Worm (Caenorhabditis elegans): ENCODE data around the gene C06A6.7.

DNA sequence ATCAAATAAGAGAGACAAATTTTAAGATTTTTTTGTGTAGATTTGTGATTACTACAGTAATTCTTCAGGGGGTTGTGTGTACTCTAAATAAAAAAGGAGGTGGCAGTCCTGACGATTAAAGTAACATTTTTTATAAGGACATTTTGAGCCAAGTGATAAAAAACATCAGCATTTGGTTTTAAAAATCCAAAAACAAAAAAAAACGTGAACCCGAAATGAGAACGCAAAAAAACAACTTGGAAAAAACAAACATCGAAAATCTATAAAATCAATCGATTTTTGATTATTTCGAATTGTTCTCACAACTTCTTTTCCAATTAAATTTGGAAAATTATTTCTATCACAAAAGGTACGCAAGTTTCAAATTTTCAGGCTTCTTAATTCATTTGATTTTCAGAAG, 32.1 kb upstream of the C06A6.7 start, which contains the start of gene T06C10.3:
- TF ChIP-seq ztf-29 (GFP tag; IDR thresholded peaks at IDR 0.05) = no peak
- TF ChIP-seq ref-1 (GFP tag; conservative IDR thresholded peaks at IDR 0.05) = no peak
- no peak for TF ChIP-seq cog-1 (tag; optimal IDR thresholded peaks at IDR 0.05)
- TF ChIP-seq flt-1 (GFP tag; IDR thresholded peaks at IDR 0.05) = no peak

Measured in whole organism, midembryonic.